Fruit fly (Drosophila melanogaster): ENCODE data around the gene CG33648.
A peak's percentile ranks its signal among the peaks of the same experiment; 100 is the strongest.

CG33648 gene

DNA sequence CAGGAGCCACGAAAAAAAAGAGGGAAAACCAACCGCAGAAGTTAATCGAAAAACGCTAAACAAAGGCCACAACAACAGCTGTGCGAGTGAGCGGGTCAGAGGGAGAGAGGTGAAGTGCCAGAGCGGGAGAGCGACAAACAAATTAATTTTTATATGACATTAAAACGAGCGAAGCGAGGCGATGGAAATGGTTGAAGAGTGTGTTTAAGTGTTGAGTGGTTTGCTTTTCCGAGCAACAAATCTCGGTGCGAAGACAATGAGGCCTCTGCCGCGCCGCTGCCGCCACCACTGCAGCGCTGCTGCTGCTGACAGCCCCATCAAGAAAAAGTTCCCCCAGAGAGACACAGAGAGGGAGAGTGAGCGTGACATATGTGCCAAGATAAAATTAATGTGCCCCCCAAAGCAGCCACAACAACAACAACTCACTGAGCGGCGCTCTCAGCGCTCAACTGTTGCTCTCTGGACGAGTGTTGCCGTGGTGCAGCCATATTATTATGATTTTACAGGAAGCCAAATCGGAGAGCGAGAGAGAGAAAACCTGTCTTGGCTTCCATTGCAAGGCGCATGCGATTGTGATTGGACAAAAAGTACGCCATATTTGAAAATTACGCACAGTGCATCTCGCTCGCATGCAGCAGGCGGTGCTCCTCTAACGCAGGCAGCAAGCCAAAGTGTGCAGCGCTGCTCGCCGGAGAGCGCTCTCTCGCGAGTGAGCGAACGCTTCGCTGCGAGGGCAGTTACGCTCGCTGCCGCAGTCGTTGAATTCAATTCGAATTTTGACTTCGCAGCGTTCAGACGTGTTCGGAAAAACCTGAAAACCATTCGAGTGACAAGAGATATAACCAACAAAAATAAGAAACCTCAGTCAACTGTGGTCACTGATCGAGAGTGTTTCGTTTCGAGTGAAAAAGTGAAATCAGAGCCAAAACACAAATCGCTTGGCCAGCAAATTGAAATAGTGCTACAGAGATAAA is 33.7 kb upstream of the CG33648 start, which contains the start of gene noc (continued):
- TF ChIP-seq Dip2 (GFP tag; IDR thresholded peaks at IDR 0.05) (no peak), CoRest (tag; optimal IDR thresholded peaks at IDR 0.05) (peak; percentile 8), CG18262 (tag; optimal IDR thresholded peaks at IDR 0.05) (peak; percentile 38), inv (GFP tag; IDR thresholded peaks at IDR 0.05; ENCODE audit: partially characterized antibody) (peak; percentile 26; the same call in 1 of the 2 replicates), CG1647 (GFP tag; optimal IDR thresholded peaks at IDR 0.05) (peak; percentile 21), ac (GFP tag; optimal IDR thresholded peaks at IDR 0.05) (peak; percentile 48), Sin3A (optimal IDR thresholded peaks at IDR 0.05) (no peak), CG2116 (GFP tag; optimal IDR thresholded peaks at IDR 0.05) (peak; percentile 38), cwo (GFP tag; optimal IDR thresholded peaks at IDR 0.05) (peak; percentile 26), stwl (tag; optimal IDR thresholded peaks at IDR 0.05) (peak; percentile 6), CG43689 (GFP tag; IDR thresholded peaks at IDR 0.05) (no peak), Nf-YC (tag; optimal IDR thresholded peaks at IDR 0.05) (peak; percentile 99), MBD-R2 (GFP tag; IDR thresholded peaks at IDR 0.05) (no peak), CG11504 (tag; optimal IDR thresholded peaks at IDR 0.05) (peak; percentile 34), ftz-f1 (GFP tag; optimal IDR thresholded peaks at IDR 0.05) (peak; percentile 16), D19B (GFP tag; optimal IDR thresholded peaks at IDR 0.05) (no peak), H2.0 (GFP tag; IDR thresholded peaks at IDR 0.05) (no peak), CG12219 (GFP tag; optimal IDR thresholded peaks at IDR 0.05) (peak; percentile 44), Hmr (GFP tag; optimal IDR thresholded peaks at IDR 0.05) (peak; percentile 66), prd (optimal IDR thresholded peaks at IDR 0.05) (no peak), prd (GFP tag; IDR thresholded peaks at IDR 0.05) (peak; percentile 43; the same call in 2 of the 3 replicates), E2f2 (GFP tag; IDR thresholded peaks at IDR 0.05) (peak; percentile 14; the same call in 1 of the 2 replicates), CG10431 (GFP tag; optimal IDR thresholded peaks at IDR 0.05) (peak; percentile 44), ash1 (GFP tag; optimal IDR thresholded peaks at IDR 0.05) (peak; percentile 86), Ada2b (GFP tag; IDR thresholded peaks at IDR 0.05) (0 out of 2 replicates have a peak, but pooled peaks have one; percentile 13), CG8089 (GFP tag; optimal IDR thresholded peaks at IDR 0.05) (peak; percentile 50), en (GFP tag; optimal IDR thresholded peaks at IDR 0.05) (no peak), ci (GFP tag; IDR thresholded peaks at IDR 0.05) (peak; percentile 84), Doc2 (GFP tag; IDR thresholded peaks at IDR 0.05) (no peak), Hand (GFP tag; optimal IDR thresholded peaks at IDR 0.05) (peak; percentile 38), CG2875 (GFP tag; optimal IDR thresholded peaks at IDR 0.05) (peak; percentile 49), CHES-1-like (GFP tag; optimal IDR thresholded peaks at IDR 0.05) (peak; percentile 34), CG3281 (GFP tag; optimal IDR thresholded peaks at IDR 0.05) (peak; percentile 40), CG17829 (tag; optimal IDR thresholded peaks at IDR 0.05) (peak; percentile 97), CG2202 (tag; optimal IDR thresholded peaks at IDR 0.05) (no peak), ATbp (GFP tag; optimal IDR thresholded peaks at IDR 0.05) (peak; percentile 35), cas (GFP tag; IDR thresholded peaks at IDR 0.05) (0 out of 2 replicates have a peak, but pooled peaks have one; percentile 8), CG18599 (GFP tag; optimal IDR thresholded peaks at IDR 0.05) (peak; percentile 33), CG2678 (tag; optimal IDR thresholded peaks at IDR 0.05) (peak; percentile 30), CG9876 (GFP tag; optimal IDR thresholded peaks at IDR 0.05) (peak; percentile 13), maf-S (GFP tag; optimal IDR thresholded peaks at IDR 0.05) (peak; percentile 1), BEAF-32 (GFP tag; optimal IDR thresholded peaks at IDR 0.05) (no peak), Dad (GFP tag; optimal IDR thresholded peaks at IDR 0.05) (peak; percentile 32), Eip74EF (GFP tag; optimal IDR thresholded peaks at IDR 0.05) (peak in 1 of 2 experiments; percentile 79), CG1233 (GFP tag; optimal IDR thresholded peaks at IDR 0.05) (peak; percentile 17), NC2β (GFP tag; optimal IDR thresholded peaks at IDR 0.05) (peak; percentile 28), vvl (GFP tag; IDR thresholded peaks at IDR 0.05) (peak; percentile 72), Gug (GFP tag; IDR thresholded peaks at IDR 0.05) (peak; percentile 15; the same call in 1 of the 4 replicates)

Data from whole organism, embryonic.